Worm (Caenorhabditis elegans) whole organism, young adult: ENCODE measurements around the gene srw-130.
A peak's percentile ranks its signal among the peaks of the same experiment; 100 is the strongest.
"Not testable (repeated sequence)": the region's sequence is repeated elsewhere in the genome, so short reads cannot be mapped to it uniquely, and the experiment has no call there.

Source experiments
- B0019.2 ChIP-seq: fragments of 200-800 bp; sonication (Bioruptor generic); conservative IDR thresholded peaks from 2 replicates; pipeline ENCODE4 v1.3.6; 2022; ENCODE audit warnings: missing genetic modification reagents, missing genetic modification characterization, missing compliant biosample characterization
- B0261.1 ChIP-seq: sonication (generic microtip); optimal IDR thresholded peaks from 2 replicates; lab custom pipeline; 2016; ENCODE audit warnings: mild to moderate bottlenecking, missing genetic modification characterization, moderate library complexity, missing compliant biosample characterization
- B0336.3 ChIP-seq: fragments of 200-800 bp; sonication (Bioruptor generic); IDR thresholded peaks from 2 replicates; pipeline ENCODE4 v1.3.6; 2022; ENCODE audit warnings: missing genetic modification characterization, missing compliant biosample characterization
- D2030.7 ChIP-seq: fragments of 200-800 bp; sonication (Bioruptor generic); IDR thresholded peaks from 2 replicates; pipeline ENCODE4 v1.3.6; 2022; ENCODE audit warnings: missing genetic modification reagents, missing genetic modification characterization, missing compliant biosample characterization
- F33H1.4 ChIP-seq: fragments of 200-800 bp; sonication (Bioruptor generic); IDR thresholded peaks from 2 replicates; pipeline ENCODE4 v1.3.6; 2022; ENCODE audit warnings: missing genetic modification reagents, missing genetic modification characterization, missing compliant biosample characterization
- F37B4.10 ChIP-seq: fragments of 200-800 bp; sonication (Bioruptor generic); IDR thresholded peaks from 2 replicates; pipeline ENCODE4 v1.3.6; 2022; ENCODE audit warnings: missing genetic modification characterization, missing compliant biosample characterization
- F39B2.1 ChIP-seq: fragments of 200-800 bp; sonication (Bioruptor generic); IDR thresholded peaks from 2 replicates; pipeline ENCODE4 v1.3.6; 2022; ENCODE audit warnings: missing genetic modification reagents, missing genetic modification characterization, missing compliant biosample characterization
- F52B5.7 ChIP-seq: sonication (generic microtip); optimal IDR thresholded peaks from 2 replicates; lab custom pipeline; 2016; ENCODE audit warnings: mild to moderate bottlenecking, missing genetic modification characterization, missing compliant biosample characterization
- T07F8.4 ChIP-seq: sonication (generic microtip); optimal IDR thresholded peaks from 2 replicates; lab custom pipeline; 2016; ENCODE audit warnings: mild to moderate bottlenecking, missing genetic modification characterization, moderate library complexity, missing compliant biosample characterization
- T26A5.8 ChIP-seq: sonication (generic microtip); optimal IDR thresholded peaks from 2 replicates; lab custom pipeline; 2016; ENCODE audit warnings: missing genetic modification characterization, missing compliant biosample characterization
- akir-1 ChIP-seq: fragments of 200-800 bp; sonication (Bioruptor generic); optimal IDR thresholded peaks from 2 replicates; lab custom pipeline; 2018; ENCODE audit warnings: mild to moderate bottlenecking, missing genetic modification characterization, moderate library complexity, missing compliant biosample characterization
- ccch-3 ChIP-seq: fragments of 200-800 bp; sonication (Bioruptor generic); optimal IDR thresholded peaks from 2 replicates; lab custom pipeline; 2018; ENCODE audit warnings: mild to moderate bottlenecking, missing genetic modification characterization, missing compliant biosample characterization
- ceh-100 ChIP-seq: fragments of 200-800 bp; sonication (Bioruptor generic); IDR thresholded peaks from 2 replicates; pipeline ENCODE4 v1.3.6; 2022; ENCODE audit warnings: missing genetic modification reagents, missing genetic modification characterization, missing compliant biosample characterization
- ceh-40 ChIP-seq: fragments of 200-800 bp; sonication (Bioruptor generic); IDR thresholded peaks from 2 replicates; pipeline ENCODE4 v1.3.6; 2022; ENCODE audit warnings: missing genetic modification characterization, missing compliant biosample characterization
- ceh-79 ChIP-seq: sonication (generic microtip); optimal IDR thresholded peaks from 2 replicates; lab custom pipeline; 2017; ENCODE audit warnings: mild to moderate bottlenecking, missing genetic modification characterization, missing compliant biosample characterization
- die-1 ChIP-seq: sonication (generic microtip); optimal IDR thresholded peaks from 2 replicates; lab custom pipeline; 2016; ENCODE audit warnings: missing genotype, mild to moderate bottlenecking, missing genetic modification characterization, missing compliant biosample characterization
- dpl-1 ChIP-seq: fragments of 150-350 bp; optimal IDR thresholded peaks from 2 replicates; lab custom pipeline; 2014; ENCODE audit warnings: missing biosample characterization, missing genetic modification reagents, missing genetic modification characterization
- efl-1 ChIP-seq: fragments of 150-350 bp; optimal IDR thresholded peaks from 2 replicates; lab custom pipeline; 2014; ENCODE audit warnings: missing biosample characterization, missing genetic modification reagents, missing genetic modification characterization
- egl-18 ChIP-seq: fragments of 200-800 bp; sonication (Bioruptor generic); IDR thresholded peaks from 2 replicates; pipeline ENCODE4 v1.3.6; 2022; ENCODE audit warnings: missing genetic modification reagents, missing genetic modification characterization, missing compliant biosample characterization
- hlh-12 ChIP-seq: sonication (generic microtip); optimal IDR thresholded peaks from 2 replicates; lab custom pipeline; 2016; ENCODE audit warnings: missing genetic modification characterization, missing compliant biosample characterization
- hmg-1.2 ChIP-seq: fragments of 200-800 bp; sonication (Bioruptor generic); IDR thresholded peaks from 2 replicates; pipeline ENCODE4 v1.3.6; 2022; ENCODE audit warnings: missing genetic modification reagents, missing genetic modification characterization, missing compliant biosample characterization
- let-607 ChIP-seq, 2 experiments: fragments of 200-800 bp in 1 of 2; sonication (Bioruptor generic) in 1 of 2; sonication (generic microtip) in 1 of 2; optimal IDR thresholded peaks; 2 replicates each; lab custom pipeline; 2016 to 2018; ENCODE audit warnings: mild to moderate bottlenecking in 2 of 2, missing compliant biosample characterization in 2 of 2, missing genetic modification characterization in 2 of 2, moderate library complexity in 2 of 2, missing genotype in 1 of 2
- lin-26 ChIP-seq: fragments of 200-800 bp; sonication (Bioruptor generic); IDR thresholded peaks from 2 replicates; pipeline ENCODE4 v1.3.6; 2022; ENCODE audit warnings: missing genetic modification reagents, missing genetic modification characterization, missing compliant biosample characterization
- lin-40 ChIP-seq: sonication (generic microtip); optimal IDR thresholded peaks from 2 replicates; lab custom pipeline; 2016; ENCODE audit warnings: missing genetic modification characterization, mild to moderate bottlenecking, missing compliant biosample characterization, missing genotype, missing genetic modification reagents
- lsl-1 ChIP-seq: fragments of 200-800 bp; sonication (Bioruptor generic); optimal IDR thresholded peaks from 2 replicates; lab custom pipeline; 2018; ENCODE audit warnings: mild to moderate bottlenecking, missing genetic modification characterization, moderate library complexity, missing compliant biosample characterization
- lsy-27 ChIP-seq: sonication (generic microtip); optimal IDR thresholded peaks from 2 replicates; lab custom pipeline; 2017; ENCODE audit warnings: missing genetic modification characterization, mild to moderate bottlenecking, missing compliant biosample characterization, antibody characterized with exemption, missing genotype, borderline replicate concordance; ENCODE audit not compliant: insufficient read depth
- madf-6 ChIP-seq: fragments of 200-800 bp; sonication (Bioruptor generic); IDR thresholded peaks from 2 replicates; pipeline ENCODE4 v1.3.6; 2022; ENCODE audit warnings: missing genetic modification reagents, missing genetic modification characterization, missing compliant biosample characterization
- madf-8 ChIP-seq: fragments of 200-800 bp; sonication (Bioruptor generic); conservative IDR thresholded peaks from 2 replicates; pipeline ENCODE4 v1.3.6; 2022; ENCODE audit warnings: missing genetic modification reagents, missing genetic modification characterization, missing compliant biosample characterization
- mxl-1 ChIP-seq: sonication (generic microtip); optimal IDR thresholded peaks from 2 replicates; lab custom pipeline; 2016; ENCODE audit warnings: missing genetic modification characterization, missing compliant biosample characterization
- nfyb-1 ChIP-seq: fragments of 200-800 bp; sonication (Bioruptor generic); IDR thresholded peaks from 2 replicates; pipeline ENCODE4 v1.3.6; 2022; ENCODE audit warnings: missing genetic modification reagents, missing genetic modification characterization, missing compliant biosample characterization
- nhr-120 ChIP-seq: fragments of 200-800 bp; sonication (Bioruptor generic); IDR thresholded peaks from 2 replicates; pipeline ENCODE4 v1.3.6; 2022; ENCODE audit warnings: missing genetic modification characterization, missing compliant biosample characterization
- nhr-80 ChIP-seq: sonication (generic microtip); optimal IDR thresholded peaks from 2 replicates; lab custom pipeline; 2016; ENCODE audit warnings: missing genetic modification characterization, missing compliant biosample characterization
- nhr-90 ChIP-seq: sonication (generic microtip); optimal IDR thresholded peaks from 2 replicates; lab custom pipeline; 2016; ENCODE audit warnings: missing genotype, mild to moderate bottlenecking, missing genetic modification characterization, missing compliant biosample characterization
- repo-1 ChIP-seq: sonication (generic microtip); optimal IDR thresholded peaks from 2 replicates; lab custom pipeline; 2017; ENCODE audit warnings: mild to moderate bottlenecking, missing genetic modification characterization, missing compliant biosample characterization
- sdz-38 ChIP-seq: sonication (generic microtip); optimal IDR thresholded peaks from 2 replicates; lab custom pipeline; 2016; ENCODE audit warnings: missing genotype, missing genetic modification characterization, missing compliant biosample characterization
- sea-2 ChIP-seq: fragments of 200-800 bp; sonication (Bioruptor generic); IDR thresholded peaks from 2 replicates; pipeline ENCODE4 v1.3.6; 2022; ENCODE audit warnings: missing genetic modification characterization, missing compliant biosample characterization
- snpc-1.3 ChIP-seq: sonication (generic microtip); optimal IDR thresholded peaks from 2 replicates; lab custom pipeline; 2017; ENCODE audit warnings: missing genetic modification characterization, mild to moderate bottlenecking, missing compliant biosample characterization, antibody characterized with exemption, moderate library complexity, missing genotype, missing genetic modification reagents; ENCODE audit not compliant: insufficient read depth
- unc-130 ChIP-seq: sonication (generic microtip); optimal IDR thresholded peaks from 2 replicates; lab custom pipeline; 2016; ENCODE audit warnings: missing genetic modification reagents, missing genetic modification characterization, missing compliant biosample characterization
- zim-3 ChIP-seq: sonication (generic microtip); optimal IDR thresholded peaks from 2 replicates; lab custom pipeline; 2017; ENCODE audit warnings: mild to moderate bottlenecking, missing genetic modification characterization, moderate library complexity, missing compliant biosample characterization
- ztf-18 ChIP-seq: sonication (generic microtip); optimal IDR thresholded peaks from 2 replicates; lab custom pipeline; 2016; ENCODE audit warnings: missing genotype, mild to moderate bottlenecking, missing genetic modification characterization, missing compliant biosample characterization
- ztf-3 ChIP-seq: fragments of 200-800 bp; sonication (Bioruptor generic); optimal IDR thresholded peaks from 2 replicates; lab custom pipeline; 2018; ENCODE audit warnings: mild to moderate bottlenecking, missing genetic modification characterization, missing compliant biosample characterization

Gene srw-130

ce11 chrV:3548798-3549197 is at the start of gene srw-130:
Gene srw-130 (minus strand): TSS chrV:3548898.
- TF ChIP-seq let-607 (tag; optimal IDR thresholded peaks at IDR 0.05; lab: Kevin White, UChicago) (no peak), mxl-1 (tag; lab: Kevin White, UChicago) (no peak), hmg-1.2 (GFP tag; lab: Robert Waterston, UW) (no peak), nhr-80 (tag; lab: Kevin White, UChicago) (no peak), madf-8 (GFP tag; lab: Robert Waterston, UW) (no peak), hlh-12 (no peak), nfyb-1 (GFP tag; lab: Robert Waterston, UW) (no peak), nhr-90 (tag; lab: Kevin White, UChicago) (no peak), nhr-120 (GFP tag; lab: Robert Waterston, UW) (no peak), egl-18 (no peak), B0336.3 (no peak), lin-40 (tag; lab: Kevin White, UChicago) (no peak), D2030.7 (GFP tag; lab: Robert Waterston, UW) (no peak), ccch-3 (no peak), F37B4.10 (GFP tag; lab: Robert Waterston, UW) (no peak), snpc-1.3 (tag; lab: Kevin White, UChicago) (no peak), die-1 (no peak)

ce11 chrV:3597052-3597451 is 48.4 kb upstream of the srw-130 start, which contains the start of gene srh-212:
Gene srh-212 (minus strand): TSS chrV:3597152.
- not testable (repeated sequence) for TF ChIP-seq sdz-38 (tag; lab: Kevin White, UChicago); dpl-1 (GFP tag; lab: Kevin White, UChicago); ceh-79 (tag; lab: Kevin White, UChicago)
- TF ChIP-seq, all 124 proteins: peak for 0; not testable (repeated sequence) for 124

ce11 chrV:3594936-3595335 is 46.2 kb upstream of the srw-130 start, which contains the start of gene srh-213:
Gene srh-213 (minus strand): TSS chrV:3595036.
- no peak for TF ChIP-seq ztf-3 (GFP tag; lab: Kevin White, UChicago)
- no peak for TF ChIP-seq ceh-100 (GFP tag; lab: Robert Waterston, UW)
- TF ChIP-seq unc-130 (GFP tag; lab: Kevin White, UChicago) = no peak
- no peak for TF ChIP-seq zim-3 (tag; lab: Kevin White, UChicago)
- TF ChIP-seq D2030.7 (GFP tag; lab: Robert Waterston, UW) = no peak
- TF ChIP-seq ztf-18 = no peak
- no peak for TF ChIP-seq F39B2.1
- TF ChIP-seq B0261.1 = no peak
- no peak for TF ChIP-seq snpc-1.3 (tag; lab: Kevin White, UChicago)
- no peak for TF ChIP-seq nhr-120 (GFP tag; lab: Robert Waterston, UW)
- TF ChIP-seq F52B5.7 (tag; lab: Kevin White, UChicago) = no peak
- TF ChIP-seq B0336.3 = no peak
- no peak for TF ChIP-seq ceh-79 (tag; lab: Kevin White, UChicago)

ce11 chrV:3592099-3592498 is 43.4 kb upstream of the srw-130 start, which contains the start of gene T22F3.12:
Gene T22F3.12 (minus strand): TSS chrV:3592199.
- TF ChIP-seq nfyb-1 (GFP tag; lab: Robert Waterston, UW) (no peak), ztf-3 (GFP tag; lab: Kevin White, UChicago) (no peak), ceh-100 (GFP tag; lab: Robert Waterston, UW) (no peak)

ce11 chrV:3588223-3588622 is 39.5 kb upstream of the srw-130 start:
- no peak for TF ChIP-seq akir-1
- no peak for TF ChIP-seq B0019.2 (GFP tag; lab: Robert Waterston, UW)
- TF ChIP-seq lin-26 (GFP tag; lab: Robert Waterston, UW) = peak; percentile 87
- no peak for TF ChIP-seq lsl-1
- no peak for TF ChIP-seq T07F8.4 (tag; lab: Kevin White, UChicago)
- TF ChIP-seq madf-6 (GFP tag; lab: Robert Waterston, UW) = peak; percentile 37; the same call in 1 of the 2 replicates
- TF ChIP-seq T26A5.8 = no peak
- TF ChIP-seq hmg-1.2 (GFP tag; lab: Robert Waterston, UW) = peak; percentile 35; the same call in 1 of the 2 replicates
- no peak for TF ChIP-seq efl-1 (GFP tag; lab: Kevin White, UChicago)
- 0 out of 2 replicates have a peak, but pooled peaks have one; percentile 15 for TF ChIP-seq F33H1.4
- peak; percentile 10 for TF ChIP-seq snpc-1.3 (tag; lab: Kevin White, UChicago)
- TF ChIP-seq ceh-40 (GFP tag; lab: Robert Waterston, UW) = 0 out of 2 replicates have a peak, but pooled peaks have one; percentile 62
- no peak for TF ChIP-seq lsy-27 (tag; lab: Kevin White, UChicago)
- TF ChIP-seq sea-2 (GFP tag; lab: Robert Waterston, UW) = no peak
- TF ChIP-seq repo-1 = no peak
- TF ChIP-seq ztf-3 (GFP tag; lab: Kevin White, UChicago) = no peak
- 0 out of 2 replicates have a peak, but pooled peaks have one; percentile 5 for TF ChIP-seq madf-8 (GFP tag; lab: Robert Waterston, UW)
